Worm (Caenorhabditis elegans): ENCODE results near the gene M04D8.8.

The M04D8.8 gene

ce11 chrIII:10069278-10069677 is 35.3 kb downstream of the M04D8.8 start, which contains the start of gene T16G12.6:
Gene T16G12.6 (plus strand): TSS chrIII:10069578.
- TF ChIP-seq ceh-13 (GFP tag; optimal IDR thresholded peaks at IDR 0.05): no peak
- TF ChIP-seq ceh-36 (tag; optimal IDR thresholded peaks at IDR 0.05): no peak
- no peak for TF ChIP-seq tra-4 (tag; optimal IDR thresholded peaks at IDR 0.05)
- no peak for TF ChIP-seq ama-1 (optimal IDR thresholded peaks at IDR 0.05)
- no peak for TF ChIP-seq pes-1 (GFP tag; IDR thresholded peaks at IDR 0.05)
- TF ChIP-seq sea-1 (GFP tag; conservative IDR thresholded peaks at IDR 0.05): no peak
- no peak for TF ChIP-seq aly-1 (tag; optimal IDR thresholded peaks at IDR 0.05)
- no peak for TF ChIP-seq hnd-1 (tag; optimal IDR thresholded peaks at IDR 0.05)
- TF ChIP-seq B0310.2 (tag; optimal IDR thresholded peaks at IDR 0.05): no peak
- TF ChIP-seq scrt-1 (GFP tag; IDR thresholded peaks at IDR 0.05): no peak
- TF ChIP-seq tbx-11 (GFP tag; IDR thresholded peaks at IDR 0.05): no peak
- TF ChIP-seq hmg-4 (GFP tag; optimal IDR thresholded peaks at IDR 0.05): no peak
- no peak for TF ChIP-seq hmbx-1 (tag; optimal IDR thresholded peaks at IDR 0.05)
- TF ChIP-seq flt-1 (GFP tag; IDR thresholded peaks at IDR 0.05): no peak
- no peak for TF ChIP-seq F13C5.2 (tag; optimal IDR thresholded peaks at IDR 0.05)
- TF ChIP-seq tbx-37 (GFP tag; conservative IDR thresholded peaks at IDR 0.05): no peak
- no peak for TF ChIP-seq ets-7 (tag; optimal IDR thresholded peaks at IDR 0.05)

DNA sequence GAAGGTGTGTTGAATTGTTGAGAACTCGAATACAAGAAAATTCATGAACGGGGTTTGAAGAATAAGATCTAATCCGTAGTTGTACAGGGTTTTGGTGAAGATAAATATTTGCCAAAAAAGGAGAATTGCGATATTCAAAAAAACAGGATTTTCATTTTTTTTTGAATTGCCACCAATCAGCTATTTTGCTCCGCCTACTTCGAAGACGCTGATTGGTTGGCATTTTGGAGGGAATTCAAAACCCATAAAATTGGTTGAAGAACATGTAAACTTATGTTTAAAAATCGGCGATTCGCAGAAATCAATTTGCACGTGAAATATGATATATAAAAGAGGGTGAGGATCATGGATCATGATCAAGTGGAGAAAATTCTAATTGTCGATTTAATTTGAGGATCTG is 42.1 kb downstream of the M04D8.8 start:
- TF ChIP-seq pes-1 (GFP tag; IDR thresholded peaks at IDR 0.05): no peak
- no peak for TF ChIP-seq F13C5.2 (tag; optimal IDR thresholded peaks at IDR 0.05)
- TF ChIP-seq ceh-36 (tag; optimal IDR thresholded peaks at IDR 0.05): no peak
- no peak for TF ChIP-seq ama-1 (optimal IDR thresholded peaks at IDR 0.05)
- TF ChIP-seq flt-1 (GFP tag; IDR thresholded peaks at IDR 0.05): no peak
- no peak for TF ChIP-seq B0310.2 (tag; optimal IDR thresholded peaks at IDR 0.05)

- TF ChIP-seq tra-4 (tag; optimal IDR thresholded peaks at IDR 0.05) (no peak), ama-1 (optimal IDR thresholded peaks at IDR 0.05) (no peak), scrt-1 (GFP tag; IDR thresholded peaks at IDR 0.05) (no peak), ceh-36 (tag; optimal IDR thresholded peaks at IDR 0.05) (no peak), flt-1 (GFP tag; IDR thresholded peaks at IDR 0.05) (no peak), ets-7 (tag; optimal IDR thresholded peaks at IDR 0.05) (no peak), ceh-13 (GFP tag; optimal IDR thresholded peaks at IDR 0.05) (no peak), tbx-11 (GFP tag; IDR thresholded peaks at IDR 0.05) (no peak)
Observed at ce11 chrIII:10078151-10078550, 44.2 kb downstream of the M04D8.8 start, which contains the start of gene T16G12.9. Gene T16G12.9 (minus strand): TSS chrIII:10078251.

DNA sequence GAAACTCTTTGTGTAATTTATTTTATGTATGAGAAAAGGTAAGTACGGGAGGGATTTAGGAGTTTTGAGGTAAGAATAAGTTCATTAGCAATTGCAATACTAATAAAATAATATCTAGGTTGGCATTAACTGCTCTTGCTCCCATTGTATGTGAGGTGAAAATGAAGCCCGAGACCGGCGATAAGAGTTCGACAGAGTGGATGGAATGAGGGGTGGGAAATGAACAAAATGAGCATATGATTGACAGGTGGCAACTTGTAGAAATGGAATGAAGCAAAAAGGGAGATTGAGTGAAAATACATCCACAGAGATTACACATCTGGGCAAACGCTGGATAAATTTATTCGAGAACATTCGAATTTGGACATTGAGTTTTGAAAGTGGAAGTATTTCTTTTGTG is 44.8 kb downstream of the M04D8.8 start:
- TF ChIP-seq scrt-1 (GFP tag; IDR thresholded peaks at IDR 0.05) (no peak), F13C5.2 (tag; optimal IDR thresholded peaks at IDR 0.05) (no peak), tbx-11 (GFP tag; IDR thresholded peaks at IDR 0.05) (no peak), flt-1 (GFP tag; IDR thresholded peaks at IDR 0.05) (no peak)

DNA sequence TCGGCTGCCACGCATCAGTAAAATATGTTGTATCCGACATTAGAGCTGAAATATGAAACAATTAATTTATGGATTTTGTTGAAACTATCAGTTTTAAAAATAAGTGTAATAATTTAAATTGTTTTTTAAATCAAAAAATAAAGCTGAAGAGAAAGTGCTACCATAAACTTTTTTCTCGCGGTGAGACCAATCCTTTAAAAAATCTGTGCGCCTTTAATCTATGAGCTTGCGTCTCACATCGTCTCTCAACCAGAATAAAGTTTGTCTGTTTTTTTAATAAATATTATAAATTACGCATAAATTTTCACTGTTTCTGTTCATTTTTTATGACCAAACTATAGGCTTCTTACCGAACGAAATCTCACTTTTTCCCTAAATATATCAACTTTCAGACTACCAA is 49.3 kb downstream of the M04D8.8 start, which contains the start of gene T16H12.3:
Gene T16H12.3 (minus strand): TSS at position 51 of the 400 bp plus-strand sequence.
- TF ChIP-seq ceh-13 (GFP tag; optimal IDR thresholded peaks at IDR 0.05) (no peak), hnd-1 (tag; optimal IDR thresholded peaks at IDR 0.05) (no peak), hmg-4 (GFP tag; optimal IDR thresholded peaks at IDR 0.05) (no peak), ceh-36 (tag; optimal IDR thresholded peaks at IDR 0.05) (no peak), pes-1 (GFP tag; IDR thresholded peaks at IDR 0.05) (no peak), flt-1 (GFP tag; IDR thresholded peaks at IDR 0.05) (no peak)
